Worm (Caenorhabditis elegans) whole organism, L4 larva: ENCODE measurements around the gene C25A8.5.

Source experiments
- ZK337.2 ChIP-seq: fragments of 200-800 bp; sonication (Bioruptor generic); IDR thresholded peaks from 2 replicates; pipeline ENCODE4 v1.3.6; 2022; ENCODE audit warnings: missing genetic modification reagents, missing genetic modification characterization, missing compliant biosample characterization
- daf-12 ChIP-seq: fragments of 150-350 bp; optimal IDR thresholded peaks from 2 replicates; lab custom pipeline; 2014; ENCODE audit warnings: missing biosample characterization, missing genetic modification reagents, missing genetic modification characterization
- jun-1 ChIP-seq: fragments of 150-350 bp; optimal IDR thresholded peaks from 2 replicates; lab custom pipeline; 2014; ENCODE audit warnings: missing biosample characterization, missing genetic modification reagents, missing genetic modification characterization
- nhr-11 ChIP-seq: fragments of 150-350 bp; optimal IDR thresholded peaks from 2 replicates; lab custom pipeline; 2014; ENCODE audit warnings: missing biosample characterization, missing genetic modification characterization
- unc-62 ChIP-seq, 3 experiments: fragments of 150-350 bp in 1 of 3; sonication (generic microtip); optimal IDR thresholded peaks in 2 of 3; peaks in 1 of 3; 1 replicate in 1 of 3; 2 replicates in 2 of 3; lab custom pipeline; 2014 to 2017; ENCODE audit warnings: missing biosample characterization in 3 of 3, missing genetic modification characterization in 3 of 3, missing genetic modification reagents in 3 of 3, missing genotype in 1 of 3

DNA sequence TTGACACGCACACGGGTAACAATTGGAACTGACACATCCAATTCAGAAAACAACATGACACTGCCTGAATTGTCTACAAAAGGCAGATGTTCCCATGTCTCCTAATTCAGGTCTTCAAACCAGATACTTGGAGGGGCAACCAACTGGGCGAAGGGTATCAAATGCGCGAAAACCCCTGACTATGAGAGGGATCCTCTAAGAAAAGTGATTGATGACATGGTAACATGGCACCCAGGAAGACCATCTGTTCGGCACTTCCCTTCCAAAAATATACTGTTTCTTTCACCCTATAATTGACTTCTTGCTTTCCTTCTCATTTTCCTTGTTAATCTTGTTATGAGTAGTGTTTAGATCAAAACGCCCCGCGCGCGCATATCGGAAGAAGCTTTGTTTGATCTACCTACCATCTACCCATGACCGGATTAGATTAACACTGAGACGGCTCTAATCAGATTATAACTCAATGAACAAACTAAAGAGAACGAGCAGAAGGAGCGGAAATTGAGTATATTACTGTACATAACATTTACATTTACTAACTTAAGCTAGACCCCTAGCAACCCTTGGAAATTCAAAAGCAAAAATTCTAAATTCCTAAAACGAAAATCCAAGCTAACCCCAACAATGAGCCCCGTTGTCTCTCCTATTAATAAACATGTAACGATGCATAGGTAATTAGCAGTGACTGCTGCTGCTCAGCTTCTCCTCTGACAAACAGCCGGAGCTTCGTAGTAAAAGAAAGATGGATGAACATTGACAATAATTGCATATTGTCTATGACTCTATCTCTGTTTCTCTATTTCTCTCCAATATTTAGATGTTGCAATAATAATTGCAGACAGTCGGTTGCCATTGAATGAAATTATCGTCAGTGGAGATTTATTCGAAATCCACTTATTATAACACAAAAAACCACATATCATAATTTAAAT, 14.6 kb upstream of the C25A8.5 start:
- TF ChIP-seq daf-12 (no peak), jun-1 (tag; lab: Kevin White, UChicago) (no peak), ZK337.2 (GFP tag; lab: Robert Waterston, UW) (no peak), unc-62 (GFP tag; optimal IDR thresholded peaks at IDR 0.05 in 1 of 2; lab: Kevin White, UChicago) (no peak), unc-62 (tag; optimal IDR thresholded peaks at IDR 0.05; lab: Kevin White, UChicago) (no peak), nhr-11 (tag; lab: Kevin White, UChicago) (no peak)
